Worm (Caenorhabditis elegans) whole organism, late embryonic: ENCODE results near the gene T19D7.6.

Source experiments
- ama-1 ChIP-seq: fragments of 150-350 bp; optimal IDR thresholded peaks from 2 replicates; lab custom pipeline; 2014
- ceh-18 ChIP-seq: sonication (generic microtip); optimal IDR thresholded peaks from 2 replicates; lab custom pipeline; 2016; ENCODE audit warnings: missing genetic modification characterization, missing compliant biosample characterization
- ceh-48 ChIP-seq: sonication (generic microtip); optimal IDR thresholded peaks from 2 replicates; lab custom pipeline; 2016; ENCODE audit warnings: missing genetic modification characterization, inconsistent platforms, missing compliant biosample characterization
- gmeb-2 ChIP-seq: sonication (generic microtip); optimal IDR thresholded peaks from 2 replicates; lab custom pipeline; 2016; ENCODE audit warnings: missing genetic modification characterization, inconsistent platforms, missing compliant biosample characterization
- pat-9 ChIP-seq: fragments of 200-800 bp; sonication (Bioruptor generic); optimal IDR thresholded peaks from 2 replicates; lab custom pipeline; 2018; ENCODE audit warnings: mild to moderate bottlenecking, missing genetic modification characterization, moderate library complexity, missing compliant biosample characterization

- TF ChIP-seq ceh-18 (tag; lab: Kevin White, UChicago) (no peak), pat-9 (tag; lab: Kevin White, UChicago) (no peak), ceh-48 (tag; lab: Kevin White, UChicago) (no peak), gmeb-2 (no peak), ama-1 (lab: Kevin White, UChicago) (no peak)
Measured at ce11 chrX:642817-643216, 27.8 kb downstream of the T19D7.6 start.
